Worm (Caenorhabditis elegans) whole organism, early embryonic: Measurements from ENCODE around the gene msp-31.

Experiments
- B0310.2 ChIP-seq: sonication (generic microtip); optimal IDR thresholded peaks from 2 replicates; lab custom pipeline; 2016; ENCODE audit warnings: mild to moderate bottlenecking, missing genetic modification characterization, missing compliant biosample characterization
- F13C5.2 ChIP-seq: sonication (generic microtip); optimal IDR thresholded peaks from 2 replicates; lab custom pipeline; 2017; ENCODE audit warnings: mild to moderate bottlenecking, missing genetic modification characterization, inconsistent platforms, missing compliant biosample characterization
- aly-1 ChIP-seq: sonication (generic microtip); optimal IDR thresholded peaks from 2 replicates; lab custom pipeline; 2016; ENCODE audit warnings: missing genetic modification characterization, missing compliant biosample characterization
- ama-1 ChIP-seq: fragments of 150-350 bp; optimal IDR thresholded peaks from 2 replicates; lab custom pipeline; 2014
- ceh-13 ChIP-seq: fragments of 200-800 bp; sonication (Bioruptor generic); optimal IDR thresholded peaks from 2 replicates; lab custom pipeline; 2018; ENCODE audit warnings: mild to moderate bottlenecking, missing genetic modification characterization, missing compliant biosample characterization
- ceh-36 ChIP-seq: sonication (generic microtip); optimal IDR thresholded peaks from 2 replicates; lab custom pipeline; 2016; ENCODE audit warnings: missing genetic modification characterization, inconsistent platforms, missing compliant biosample characterization
- ets-7 ChIP-seq: sonication (generic microtip); optimal IDR thresholded peaks from 2 replicates; lab custom pipeline; 2016; ENCODE audit warnings: missing genotype, missing genetic modification characterization, missing compliant biosample characterization
- flt-1 ChIP-seq: fragments of 200-800 bp; sonication (Bioruptor generic); IDR thresholded peaks from 2 replicates; pipeline ENCODE4 v1.3.6; 2022; ENCODE audit warnings: missing genetic modification characterization, missing compliant biosample characterization
- hmbx-1 ChIP-seq: sonication (generic microtip); optimal IDR thresholded peaks from 2 replicates; lab custom pipeline; 2016; ENCODE audit warnings: mild to moderate bottlenecking, missing genetic modification characterization, missing compliant biosample characterization
- hmg-4 ChIP-seq: fragments of 200-800 bp; sonication (Bioruptor generic); optimal IDR thresholded peaks from 2 replicates; lab custom pipeline; 2018; ENCODE audit warnings: mild to moderate bottlenecking, missing genetic modification characterization, missing compliant biosample characterization
- hnd-1 ChIP-seq: sonication (generic microtip); optimal IDR thresholded peaks from 2 replicates; lab custom pipeline; 2016; ENCODE audit warnings: missing genetic modification characterization, missing compliant biosample characterization
- pes-1 ChIP-seq: fragments of 200-800 bp; sonication (Bioruptor generic); IDR thresholded peaks from 2 replicates; pipeline ENCODE4 v1.3.6; 2022; ENCODE audit warnings: missing genetic modification reagents, missing genetic modification characterization, missing compliant biosample characterization
- scrt-1 ChIP-seq: fragments of 200-800 bp; sonication (Bioruptor generic); IDR thresholded peaks from 2 replicates; pipeline ENCODE4 v1.3.6; 2022; ENCODE audit warnings: missing genetic modification characterization, missing compliant biosample characterization
- sea-1 ChIP-seq: fragments of 200-800 bp; sonication (Bioruptor generic); conservative IDR thresholded peaks from 2 replicates; pipeline ENCODE4 v1.3.6; 2022; ENCODE audit warnings: missing genetic modification characterization, missing compliant biosample characterization
- tbx-11 ChIP-seq: fragments of 200-800 bp; sonication (Bioruptor generic); IDR thresholded peaks from 2 replicates; pipeline ENCODE4 v1.3.6; 2022; ENCODE audit warnings: missing genetic modification characterization, missing compliant biosample characterization
- tbx-37 ChIP-seq: fragments of 200-800 bp; sonication (Bioruptor generic); conservative IDR thresholded peaks from 2 replicates; pipeline ENCODE4 v1.3.6; 2022; ENCODE audit warnings: missing genetic modification reagents, missing genetic modification characterization, missing compliant biosample characterization
- tra-4 ChIP-seq: sonication (generic microtip); optimal IDR thresholded peaks from 2 replicates; lab custom pipeline; 2017; ENCODE audit warnings: missing genetic modification characterization, missing compliant biosample characterization

Gene msp-31

ce11 chrII:4891012-4891775 lies 25.2 kb downstream of the msp-31 start, which contains the start of gene gst-9:
Gene gst-9 (plus strand): TSS chrII:4891585.
- no peak for TF ChIP-seq sea-1

ce11 chrII:4888527-4889487 lies 27.6 kb downstream of the msp-31 start, which contains the start of gene pgm-1:
Gene pgm-1 (plus strand): TSS chrII:4889437.
- no peak for TF ChIP-seq B0310.2 (tag; lab: Kevin White, UChicago)
- no peak for TF ChIP-seq ama-1
- no peak for TF ChIP-seq pes-1 (GFP tag; lab: Robert Waterston, UW)
- TF ChIP-seq ceh-36 (tag; lab: Kevin White, UChicago), result no peak
- TF ChIP-seq scrt-1, result no peak
- no peak for TF ChIP-seq sea-1
- TF ChIP-seq tbx-11 (GFP tag; lab: Robert Waterston, UW), result no peak
- TF ChIP-seq hmbx-1, result no peak
- TF ChIP-seq tra-4 (tag; lab: Kevin White, UChicago), result no peak
- TF ChIP-seq ets-7, result no peak
- TF ChIP-seq hnd-1 (tag; lab: Kevin White, UChicago), result no peak
- no peak for TF ChIP-seq F13C5.2
- no peak for TF ChIP-seq flt-1 (GFP tag; lab: Robert Waterston, UW)
- no peak for TF ChIP-seq tbx-37 (GFP tag; lab: Robert Waterston, UW)
- TF ChIP-seq hmg-4, result no peak
- TF ChIP-seq ceh-13 (GFP tag; lab: Kevin White, UChicago), result no peak
- no peak for TF ChIP-seq aly-1 (tag; lab: Kevin White, UChicago)

ce11 chrII:4885976-4886375 lies 30.4 kb downstream of the msp-31 start, which contains the start of gene R05F9.7:
Gene R05F9.7 (plus strand): TSS chrII:4886276.
- TF ChIP-seq pes-1 (GFP tag; lab: Robert Waterston, UW) (no peak), ama-1 (no peak), tra-4 (tag; lab: Kevin White, UChicago) (no peak), F13C5.2 (no peak), ets-7 (no peak), scrt-1 (no peak), flt-1 (GFP tag; lab: Robert Waterston, UW) (no peak), B0310.2 (tag; lab: Kevin White, UChicago) (no peak), sea-1 (no peak)

- TF ChIP-seq tbx-11 (GFP tag; lab: Robert Waterston, UW), result no peak
- TF ChIP-seq sea-1, result no peak
Observed at ce11 chrII:4884403-4884802, 32.0 kb downstream of the msp-31 start.

ce11 chrII:4883412-4883811 lies 33.0 kb downstream of the msp-31 start, which contains the start of gene gst-8:
Gene gst-8 (plus strand): TSS chrII:4883712.
- TF ChIP-seq pes-1 (GFP tag; lab: Robert Waterston, UW), result no peak
- TF ChIP-seq hnd-1 (tag; lab: Kevin White, UChicago), result no peak
- no peak for TF ChIP-seq hmg-4
- TF ChIP-seq tra-4 (tag; lab: Kevin White, UChicago), result no peak
- TF ChIP-seq B0310.2 (tag; lab: Kevin White, UChicago), result no peak

ce11 chrII:4882498-4882897 lies 33.9 kb downstream of the msp-31 start:
- TF ChIP-seq tra-4 (tag; lab: Kevin White, UChicago), result no peak
- TF ChIP-seq scrt-1, result no peak

- TF ChIP-seq sea-1 (no peak), ets-7 (no peak), hmbx-1 (no peak), tra-4 (tag; lab: Kevin White, UChicago) (no peak), ama-1 (no peak), pes-1 (GFP tag; lab: Robert Waterston, UW) (no peak), F13C5.2 (no peak), B0310.2 (tag; lab: Kevin White, UChicago) (no peak), hmg-4 (no peak), ceh-36 (tag; lab: Kevin White, UChicago) (no peak), aly-1 (tag; lab: Kevin White, UChicago) (no peak), hnd-1 (tag; lab: Kevin White, UChicago) (no peak), tbx-11 (GFP tag; lab: Robert Waterston, UW) (no peak), scrt-1 (no peak), flt-1 (GFP tag; lab: Robert Waterston, UW) (no peak)
Observed at ce11 chrII:4881727-4882126, 34.6 kb downstream of the msp-31 start, which contains the start of gene gst-7. Gene gst-7 (plus strand): TSS chrII:4882062.

- TF ChIP-seq hnd-1 (tag; lab: Kevin White, UChicago) (no peak), tra-4 (tag; lab: Kevin White, UChicago) (no peak), tbx-37 (GFP tag; lab: Robert Waterston, UW) (no peak)
Observed at ce11 chrII:4879629-4880028, 36.7 kb downstream of the msp-31 start, which contains the start of gene gst-6. Gene gst-6 (plus strand): TSS chrII:4879891.
